Fruit fly (Drosophila melanogaster) whole organism, wandering third instar larva: Measurements from ENCODE around the gene SIDL.

Experiments used
- Abd-B ChIP-seq: fragments of >200 bp; optimal IDR thresholded peaks from 2 replicates; lab custom pipeline; 2017; ENCODE audit warnings: missing biosample characterization, missing genetic modification characterization
- HLH106 ChIP-seq: fragments of 200-800 bp; optimal IDR thresholded peaks from 3 replicates; lab custom pipeline; 2019; ENCODE audit warnings: missing biosample characterization, mild to moderate bottlenecking, missing genetic modification characterization, moderate library complexity
- OdsH ChIP-seq: fragments of 200-800 bp; sonication (Bioruptor generic); optimal IDR thresholded peaks from 2 replicates; lab custom pipeline; 2016; ENCODE audit warnings: missing biosample characterization, mild to moderate bottlenecking, missing genetic modification characterization
- Rel ChIP-seq, 2 experiments: fragments of 200-800 bp; sonication (Bioruptor generic) in 1 of 2; optimal IDR thresholded peaks; 2 replicates in 1 of 2; 3 replicates in 1 of 2; lab custom pipeline; 2016 to 2019; ENCODE audit warnings: mild to moderate bottlenecking in 2 of 2, missing biosample characterization in 2 of 2, missing genetic modification characterization in 2 of 2, moderate library complexity in 1 of 2
- brk ChIP-seq: fragments of 200-800 bp; sonication (Bioruptor generic); optimal IDR thresholded peaks from 2 replicates; lab custom pipeline; 2016; ENCODE audit warnings: missing biosample characterization, mild to moderate bottlenecking, missing genetic modification characterization
- dl ChIP-seq, 2 experiments: fragments of 175-275, 200-275 bp in 1 of 2; fragments of 200-275 bp in 1 of 2; sonication (Bioruptor generic); optimal IDR thresholded peaks; lab custom pipeline; 2018; ENCODE audit warnings: mild to moderate bottlenecking in 2 of 2, missing biosample characterization in 2 of 2, missing genetic modification characterization in 2 of 2, moderate library complexity in 2 of 2; ENCODE audit not compliant: partially characterized antibody in 2 of 2, insufficient read depth in 1 of 2
- foxo ChIP-seq, 2 experiments: fragments of 200-800 bp; sonication (Bioruptor generic); optimal IDR thresholded peaks; 2 replicates in 1 of 2; 3 replicates in 1 of 2; lab custom pipeline; 2016 to 2017; ENCODE audit warnings: missing biosample characterization in 2 of 2, missing genetic modification characterization in 2 of 2
- lola ChIP-seq: fragments of >200 bp; optimal IDR thresholded peaks from 2 replicates; lab custom pipeline; 2017; ENCODE audit warnings: missing biosample characterization, missing genetic modification characterization
- pan ChIP-seq: fragments of >200 bp; optimal IDR thresholded peaks from 2 replicates; lab custom pipeline; 2017
- psq ChIP-seq: fragments of 200-800 bp; sonication (Bioruptor generic); optimal IDR thresholded peaks from 3 replicates; lab custom pipeline; 2017; ENCODE audit warnings: missing biosample characterization, mild to moderate bottlenecking, missing genetic modification characterization, moderate library complexity
- sage ChIP-seq: fragments of 200-800 bp; sonication (Bioruptor generic); optimal IDR thresholded peaks from 2 replicates; lab custom pipeline; 2016; ENCODE audit warnings: missing biosample characterization, mild to moderate bottlenecking, missing genetic modification characterization
- usp ChIP-seq: fragments of >200 bp; optimal IDR thresholded peaks from 2 replicates; lab custom pipeline; 2017; ENCODE audit warnings: missing biosample characterization, missing genetic modification characterization

dm6 chr3R:15218824-15219576 is at the start of gene SIDL, which contains the start of gene CG12241:
- TF ChIP-seq psq (peak; percentile 67), dl (GFP tag; optimal IDR thresholded peaks at IDR 0.05; lab: Kevin White, UChicago; ENCODE audit: insufficient read depth in 1 of 2, partially characterized antibody in 2 of 2) (no peak), pan (no peak), sage (no peak), usp (GFP tag; lab: Kevin White, UChicago) (no peak), HLH106 (peak; percentile 94), foxo (GFP tag; optimal IDR thresholded peaks at IDR 0.05; lab: Kevin White, UChicago) (peak; percentile 28 to 94), Abd-B (GFP tag; lab: Kevin White, UChicago) (no peak), lola (GFP tag; lab: Kevin White, UChicago) (no peak), OdsH (GFP tag; lab: Kevin White, UChicago) (peak; percentile 62), Rel (GFP tag; optimal IDR thresholded peaks at IDR 0.05; lab: Kevin White, UChicago) (no peak), Rel (tag; optimal IDR thresholded peaks at IDR 0.05; lab: Kevin White, UChicago) (peak; percentile 74), brk (no peak)
